Worm (Caenorhabditis elegans) whole organism, L1 larva: ENCODE measurements around the gene R06B10.7.

Source experiments
- dsc-1 ChIP-seq: sonication (generic microtip); optimal IDR thresholded peaks from 2 replicates; lab custom pipeline; 2016; ENCODE audit warnings: mild to moderate bottlenecking, missing genetic modification characterization, missing compliant biosample characterization
- mep-1 ChIP-seq: fragments of 150-350 bp; optimal IDR thresholded peaks from 2 replicates; lab custom pipeline; 2014; ENCODE audit warnings: missing biosample characterization, missing genetic modification characterization

- TF ChIP-seq mep-1 (tag; lab: Kevin White, UChicago) (no peak), dsc-1 (tag; lab: Kevin White, UChicago) (no peak)
Observed at ce11 chrIII:1043790-1044189, 42.6 kb upstream of the R06B10.7 start.
